Worm (Caenorhabditis elegans) whole organism, L3 larva: ENCODE data around the gene fbxb-83.

Source experiments
- ZK546.5 ChIP-seq: sonication (generic microtip); optimal IDR thresholded peaks from 2 replicates; lab custom pipeline; 2017; ENCODE audit warnings: missing biosample characterization, missing genetic modification characterization
- egl-27 ChIP-seq: sonication (generic microtip); optimal IDR thresholded peaks from 4 replicates; lab custom pipeline; 2017; ENCODE audit warnings: missing biosample characterization, missing genetic modification reagents, missing genetic modification characterization
- fkh-10 ChIP-seq: sonication (generic microtip); optimal IDR thresholded peaks from 2 replicates; lab custom pipeline; 2017; ENCODE audit warnings: missing biosample characterization, missing genetic modification reagents, missing genetic modification characterization
- lin-39 ChIP-seq: fragments of 150-350 bp; optimal IDR thresholded peaks from 2 replicates; lab custom pipeline; 2018; ENCODE audit warnings: missing biosample characterization, missing genetic modification reagents, missing genetic modification characterization
- nhr-11 ChIP-seq: fragments of 150-350 bp; optimal IDR thresholded peaks from 2 replicates; lab custom pipeline; 2014; ENCODE audit warnings: missing biosample characterization, missing genetic modification characterization
- nhr-237 ChIP-seq: fragments of 150-350 bp; optimal IDR thresholded peaks from 2 replicates; lab custom pipeline; 2014; ENCODE audit warnings: missing biosample characterization, missing genetic modification characterization
- snpc-4 ChIP-seq: fragments of 150-350 bp; optimal IDR thresholded peaks from 2 replicates; lab custom pipeline; 2014; ENCODE audit warnings: missing biosample characterization, missing genetic modification characterization
- zag-1 ChIP-seq: fragments of 150-350 bp; optimal IDR thresholded peaks from 2 replicates; lab custom pipeline; 2014; ENCODE audit warnings: missing biosample characterization, missing genetic modification characterization

DNA sequence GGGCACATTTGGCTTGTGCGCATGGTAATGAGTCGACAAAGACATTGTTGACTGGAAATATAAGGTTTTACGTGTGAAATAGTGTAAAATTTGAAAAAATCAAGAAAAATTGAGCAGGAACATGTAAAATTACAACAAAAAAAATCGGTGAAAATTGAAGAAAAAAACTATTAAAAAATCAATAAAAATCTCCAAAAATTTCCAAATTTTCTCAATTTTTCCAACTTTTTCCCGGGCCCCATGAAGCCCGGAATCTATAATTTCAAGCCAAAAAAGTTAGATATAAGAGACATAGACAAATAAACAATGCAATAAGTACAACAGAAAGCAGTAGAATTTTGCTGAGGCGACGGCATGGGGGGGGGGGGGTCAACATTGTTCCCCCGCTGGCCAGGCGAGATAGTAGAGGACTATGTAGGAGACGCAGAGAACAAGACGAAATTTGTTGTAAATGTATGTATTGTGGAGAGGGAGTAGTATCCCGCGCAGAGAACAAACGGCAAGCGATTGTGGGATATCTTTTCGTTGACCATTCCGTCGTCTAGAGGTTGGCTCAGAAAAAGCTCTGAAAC lies 50.2 kb downstream of the fbxb-83 start, which contains the start of gene pat-4:
- TF ChIP-seq nhr-11 (tag; lab: Kevin White, UChicago): no peak
- no peak for TF ChIP-seq fkh-10 (GFP tag; lab: Kevin White, UChicago)
- TF ChIP-seq lin-39 (tag; lab: Kevin White, UChicago): no peak
- TF ChIP-seq snpc-4: no peak
- TF ChIP-seq zag-1 (tag; lab: Kevin White, UChicago): no peak
- no peak for TF ChIP-seq egl-27 (tag; lab: Kevin White, UChicago)
- TF ChIP-seq nhr-237 (tag; lab: Kevin White, UChicago): no peak
- no peak for TF ChIP-seq ZK546.5
